Worm (Caenorhabditis elegans): ENCODE data around the gene F13H8.12.

ce11 chrII:6306125-6306524 is 43.8 kb downstream of the F13H8.12 start, which contains the start of gene C29F5.8:
- no peak for TF ChIP-seq flt-1 (GFP tag; IDR thresholded peaks at IDR 0.05)
- TF ChIP-seq ztf-29 (GFP tag; IDR thresholded peaks at IDR 0.05), result no peak
